Worm (Caenorhabditis elegans): Measurements from ENCODE around the gene coq-3.
"Not testable (repeated sequence)": the region's sequence is repeated elsewhere in the genome, so short reads cannot be mapped to it uniquely, and the experiment has no call there.

Gene coq-3

ce11 chrIV:14795918-14796488 lies at the start of gene coq-3:
coq-3 (minus strand) TSS chrIV:14796324.
- TF ChIP-seq aly-1 (tag; optimal IDR thresholded peaks at IDR 0.05) (no peak), hnd-1 (tag; optimal IDR thresholded peaks at IDR 0.05) (no peak), pes-1 (GFP tag; IDR thresholded peaks at IDR 0.05) (no peak), tbx-11 (GFP tag; IDR thresholded peaks at IDR 0.05) (no peak), ceh-13 (GFP tag; optimal IDR thresholded peaks at IDR 0.05) (no peak), ets-7 (tag; optimal IDR thresholded peaks at IDR 0.05) (no peak), tra-4 (tag; optimal IDR thresholded peaks at IDR 0.05) (no peak), hmbx-1 (tag; optimal IDR thresholded peaks at IDR 0.05) (no peak), ama-1 (optimal IDR thresholded peaks at IDR 0.05) (no peak), hmg-4 (GFP tag; optimal IDR thresholded peaks at IDR 0.05) (no peak), tbx-37 (GFP tag; conservative IDR thresholded peaks at IDR 0.05) (no peak), ceh-36 (tag; optimal IDR thresholded peaks at IDR 0.05) (no peak), flt-1 (GFP tag; IDR thresholded peaks at IDR 0.05) (no peak), F13C5.2 (tag; optimal IDR thresholded peaks at IDR 0.05) (no peak), B0310.2 (tag; optimal IDR thresholded peaks at IDR 0.05) (no peak), scrt-1 (GFP tag; IDR thresholded peaks at IDR 0.05) (no peak)

- not testable (repeated sequence) for TF ChIP-seq ceh-13 (GFP tag; optimal IDR thresholded peaks at IDR 0.05); scrt-1 (GFP tag; IDR thresholded peaks at IDR 0.05); F13C5.2 (tag; optimal IDR thresholded peaks at IDR 0.05)
Measured at ce11 chrIV:14843062-14843461, 46.9 kb upstream of the coq-3 start, which contains the start of gene Y57G11C.20. Y57G11C.20 (plus strand) TSS chrIV:14843362.

- TF ChIP-seq hnd-1 (tag; optimal IDR thresholded peaks at IDR 0.05) (peak; percentile 64), tra-4 (tag; optimal IDR thresholded peaks at IDR 0.05) (peak; percentile 23), ceh-36 (tag; optimal IDR thresholded peaks at IDR 0.05) (peak; percentile 62), hmg-4 (GFP tag; optimal IDR thresholded peaks at IDR 0.05) (no peak), ets-7 (tag; optimal IDR thresholded peaks at IDR 0.05) (peak; percentile 42), tbx-37 (GFP tag; conservative IDR thresholded peaks at IDR 0.05) (peak; percentile 73), F13C5.2 (tag; optimal IDR thresholded peaks at IDR 0.05) (peak; percentile 71), sea-1 (GFP tag; conservative IDR thresholded peaks at IDR 0.05) (no peak; the same call in 1 of the 2 replicates), ceh-13 (GFP tag; optimal IDR thresholded peaks at IDR 0.05) (peak; percentile 56), flt-1 (GFP tag; IDR thresholded peaks at IDR 0.05) (peak; percentile 80), scrt-1 (GFP tag; IDR thresholded peaks at IDR 0.05) (no peak; the same call in 1 of the 2 replicates), aly-1 (tag; optimal IDR thresholded peaks at IDR 0.05) (peak; percentile 69), pes-1 (GFP tag; IDR thresholded peaks at IDR 0.05) (peak; percentile 86), tbx-11 (GFP tag; IDR thresholded peaks at IDR 0.05) (peak; percentile 88), ama-1 (optimal IDR thresholded peaks at IDR 0.05) (no peak), hmbx-1 (tag; optimal IDR thresholded peaks at IDR 0.05) (peak; percentile 25), B0310.2 (tag; optimal IDR thresholded peaks at IDR 0.05) (peak; percentile 30)
Measured at ce11 chrIV:14838095-14838494, 42.0 kb upstream of the coq-3 start.

- no peak for TF ChIP-seq ceh-13 (GFP tag; optimal IDR thresholded peaks at IDR 0.05)
- TF ChIP-seq ets-7 (tag; optimal IDR thresholded peaks at IDR 0.05): no peak
- TF ChIP-seq pes-1 (GFP tag; IDR thresholded peaks at IDR 0.05): no peak
- TF ChIP-seq aly-1 (tag; optimal IDR thresholded peaks at IDR 0.05): no peak
- no peak for TF ChIP-seq scrt-1 (GFP tag; IDR thresholded peaks at IDR 0.05)
- TF ChIP-seq hmbx-1 (tag; optimal IDR thresholded peaks at IDR 0.05): no peak
Measured at ce11 chrIV:14836885-14837284, 40.8 kb upstream of the coq-3 start, which contains the start of gene Y57G11C.22. Y57G11C.22 (plus strand) TSS chrIV:14837211.

- TF ChIP-seq sea-1 (GFP tag; conservative IDR thresholded peaks at IDR 0.05): no peak
- no peak for TF ChIP-seq F13C5.2 (tag; optimal IDR thresholded peaks at IDR 0.05)
- TF ChIP-seq aly-1 (tag; optimal IDR thresholded peaks at IDR 0.05): no peak
- TF ChIP-seq tbx-37 (GFP tag; conservative IDR thresholded peaks at IDR 0.05): no peak
- TF ChIP-seq scrt-1 (GFP tag; IDR thresholded peaks at IDR 0.05): no peak
- no peak for TF ChIP-seq tra-4 (tag; optimal IDR thresholded peaks at IDR 0.05)
- no peak for TF ChIP-seq ceh-36 (tag; optimal IDR thresholded peaks at IDR 0.05)
- no peak for TF ChIP-seq flt-1 (GFP tag; IDR thresholded peaks at IDR 0.05)
- TF ChIP-seq ama-1 (optimal IDR thresholded peaks at IDR 0.05): no peak
- TF ChIP-seq hmg-4 (GFP tag; optimal IDR thresholded peaks at IDR 0.05): no peak
- TF ChIP-seq tbx-11 (GFP tag; IDR thresholded peaks at IDR 0.05): no peak
- no peak for TF ChIP-seq B0310.2 (tag; optimal IDR thresholded peaks at IDR 0.05)
- no peak for TF ChIP-seq hnd-1 (tag; optimal IDR thresholded peaks at IDR 0.05)
- no peak for TF ChIP-seq hmbx-1 (tag; optimal IDR thresholded peaks at IDR 0.05)
- no peak for TF ChIP-seq ceh-13 (GFP tag; optimal IDR thresholded peaks at IDR 0.05)
- no peak for TF ChIP-seq pes-1 (GFP tag; IDR thresholded peaks at IDR 0.05)
- TF ChIP-seq ets-7 (tag; optimal IDR thresholded peaks at IDR 0.05): no peak
Measured at ce11 chrIV:14833537-14833936, 37.4 kb upstream of the coq-3 start.

ce11 chrIV:14829026-14829425 lies 32.9 kb upstream of the coq-3 start, which contains the start of gene hhat-2:
hhat-2 (minus strand) TSS chrIV:14829126.
- TF ChIP-seq ama-1 (optimal IDR thresholded peaks at IDR 0.05) (no peak), ceh-13 (GFP tag; optimal IDR thresholded peaks at IDR 0.05) (no peak), hmg-4 (GFP tag; optimal IDR thresholded peaks at IDR 0.05) (no peak), pes-1 (GFP tag; IDR thresholded peaks at IDR 0.05) (no peak), aly-1 (tag; optimal IDR thresholded peaks at IDR 0.05) (no peak), hnd-1 (tag; optimal IDR thresholded peaks at IDR 0.05) (no peak), sea-1 (GFP tag; conservative IDR thresholded peaks at IDR 0.05) (no peak), flt-1 (GFP tag; IDR thresholded peaks at IDR 0.05) (no peak), F13C5.2 (tag; optimal IDR thresholded peaks at IDR 0.05) (no peak), ceh-36 (tag; optimal IDR thresholded peaks at IDR 0.05) (no peak)

- no peak for TF ChIP-seq F13C5.2 (tag; optimal IDR thresholded peaks at IDR 0.05)
- TF ChIP-seq pes-1 (GFP tag; IDR thresholded peaks at IDR 0.05): no peak
- no peak for TF ChIP-seq ama-1 (optimal IDR thresholded peaks at IDR 0.05)
- no peak for TF ChIP-seq tbx-37 (GFP tag; conservative IDR thresholded peaks at IDR 0.05)
- TF ChIP-seq tbx-11 (GFP tag; IDR thresholded peaks at IDR 0.05): no peak
- no peak for TF ChIP-seq sea-1 (GFP tag; conservative IDR thresholded peaks at IDR 0.05)
- no peak for TF ChIP-seq ceh-36 (tag; optimal IDR thresholded peaks at IDR 0.05)
- no peak for TF ChIP-seq hnd-1 (tag; optimal IDR thresholded peaks at IDR 0.05)
- no peak for TF ChIP-seq hmg-4 (GFP tag; optimal IDR thresholded peaks at IDR 0.05)
Measured at ce11 chrIV:14828218-14828617, 32.1 kb upstream of the coq-3 start.
